Fruit fly (Drosophila melanogaster) whole organism, prepupa: ENCODE measurements around the gene CG42570.

Experiments used
- CG10631 ChIP-seq: fragments of 200-800 bp; sonication (Bioruptor generic); optimal IDR thresholded peaks from 2 replicates; lab custom pipeline; 2016; ENCODE audit warnings: missing biosample characterization, missing genetic modification characterization
- CG11294 ChIP-seq: fragments of 200-800 bp; sonication (Bioruptor generic); IDR thresholded peaks from 2 replicates; pipeline ENCODE4 v1.3.6; 2022; ENCODE audit warnings: missing biosample characterization, missing genetic modification characterization
- CG15336 ChIP-seq: fragments of 200-800 bp; sonication (Bioruptor generic); IDR thresholded peaks from 2 replicates; pipeline ENCODE4 v1.3.6; 2022; ENCODE audit warnings: missing biosample characterization, missing genetic modification characterization
- CG16779 ChIP-seq: fragments of 200-800 bp; sonication (Bioruptor generic); optimal IDR thresholded peaks from 3 replicates; lab custom pipeline; 2017; ENCODE audit warnings: missing biosample characterization, mild to moderate bottlenecking, missing genetic modification characterization
- CG3032 ChIP-seq: fragments of 200-800 bp; optimal IDR thresholded peaks from 2 replicates; lab custom pipeline; 2019; ENCODE audit warnings: missing biosample characterization, mild to moderate bottlenecking, missing genetic modification characterization, moderate library complexity
- CG32006 ChIP-seq: fragments of 200-800 bp; sonication (Bioruptor generic); optimal IDR thresholded peaks from 3 replicates; lab custom pipeline; 2017; ENCODE audit warnings: missing biosample characterization, mild to moderate bottlenecking, missing genetic modification characterization
- CG3919 ChIP-seq: fragments of 200-800 bp; sonication (Bioruptor generic); optimal IDR thresholded peaks from 3 replicates; lab custom pipeline; 2016; ENCODE audit warnings: missing biosample characterization, missing genetic modification characterization
- CG4318 ChIP-seq: fragments of 200-800 bp; sonication (Bioruptor generic); optimal IDR thresholded peaks from 3 replicates; lab custom pipeline; 2017; ENCODE audit warnings: missing biosample characterization, mild to moderate bottlenecking, missing genetic modification characterization
- CG6163 ChIP-seq: fragments of 200-800 bp; sonication (Bioruptor generic); IDR thresholded peaks from 3 replicates; pipeline ENCODE4 v1.3.6; 2022; ENCODE audit warnings: missing biosample characterization, missing genetic modification characterization
- CG6276 ChIP-seq: fragments of 200-800 bp; sonication (Bioruptor generic); optimal IDR thresholded peaks from 2 replicates; lab custom pipeline; 2017; ENCODE audit warnings: missing biosample characterization, mild to moderate bottlenecking, missing genetic modification characterization
- CG6792 ChIP-seq: fragments of 200-800 bp; sonication (Bioruptor generic); optimal IDR thresholded peaks from 3 replicates; lab custom pipeline; 2016; ENCODE audit warnings: missing biosample characterization, missing genetic modification characterization
- CG6808 ChIP-seq: fragments of 200-800 bp; sonication (Bioruptor generic); optimal IDR thresholded peaks from 3 replicates; lab custom pipeline; 2017; ENCODE audit warnings: missing biosample characterization, missing genetic modification characterization, mild to moderate bottlenecking, moderate library complexity, missing genetic modification reagents
- CG8119 ChIP-seq: fragments of 200-800 bp; sonication (Bioruptor generic); IDR thresholded peaks from 3 replicates; pipeline ENCODE4 v1.3.6; 2022; ENCODE audit warnings: missing biosample characterization, missing genetic modification characterization
- CG8319 ChIP-seq: fragments of 200-800 bp; sonication (Bioruptor generic); optimal IDR thresholded peaks from 3 replicates; lab custom pipeline; 2016; ENCODE audit warnings: missing biosample characterization, missing genetic modification characterization
- Eip75B ChIP-seq: fragments of 200-800 bp; sonication (Bioruptor generic); optimal IDR thresholded peaks from 3 replicates; lab custom pipeline; 2016; ENCODE audit warnings: missing biosample characterization, missing genetic modification characterization
- Eip78C ChIP-seq: fragments of 200-800 bp; sonication (Bioruptor generic); peaks from one replicate; lab custom pipeline; 2016; ENCODE audit warnings: missing biosample characterization, missing genetic modification characterization
- Eip93F ChIP-seq: fragments of 200-800 bp; sonication (Bioruptor generic); optimal IDR thresholded peaks from 2 replicates; lab custom pipeline; 2016; ENCODE audit warnings: missing biosample characterization, mild to moderate bottlenecking, missing genetic modification characterization
- Ets21C ChIP-seq: fragments of 200-800 bp; sonication (Bioruptor generic); optimal IDR thresholded peaks from 3 replicates; lab custom pipeline; 2016; ENCODE audit warnings: missing biosample characterization, missing genetic modification characterization
- Ets96B ChIP-seq: fragments of 200-800 bp; optimal IDR thresholded peaks from 2 replicates; lab custom pipeline; 2019; ENCODE audit warnings: missing biosample characterization, mild to moderate bottlenecking, missing genetic modification characterization, moderate library complexity
- Gug ChIP-seq: fragments of 200-800 bp; sonication (Bioruptor generic); IDR thresholded peaks from 2 replicates; pipeline ENCODE4 v1.3.6; 2022; ENCODE audit warnings: missing biosample characterization, missing genetic modification characterization
- Hr4 ChIP-seq: fragments of 200-800 bp; sonication (Bioruptor generic); optimal IDR thresholded peaks from 3 replicates; lab custom pipeline; 2016; ENCODE audit warnings: missing biosample characterization, missing genetic modification characterization
- Lpt ChIP-seq: fragments of 200-800 bp; sonication (Bioruptor generic); optimal IDR thresholded peaks from 3 replicates; lab custom pipeline; 2016; ENCODE audit warnings: missing biosample characterization, missing genetic modification characterization
- Met ChIP-seq: fragments of 200-800 bp; sonication (Bioruptor generic); optimal IDR thresholded peaks from 3 replicates; lab custom pipeline; 2016; ENCODE audit warnings: missing biosample characterization, missing genetic modification characterization
- OdsH ChIP-seq: fragments of 200-800 bp; sonication (Bioruptor generic); optimal IDR thresholded peaks from 3 replicates; lab custom pipeline; 2016; ENCODE audit warnings: missing biosample characterization, missing genetic modification characterization
- Sox15 ChIP-seq: fragments of 200-800 bp; sonication (Bioruptor generic); optimal IDR thresholded peaks from 3 replicates; lab custom pipeline; 2016; ENCODE audit warnings: missing biosample characterization, missing genetic modification characterization
- achi ChIP-seq: fragments of 200-800 bp; sonication (Bioruptor generic); optimal IDR thresholded peaks from 3 replicates; lab custom pipeline; 2016; ENCODE audit warnings: missing biosample characterization, missing genetic modification characterization
- dac ChIP-seq: fragments of 200-800 bp; sonication (Bioruptor generic); optimal IDR thresholded peaks from 2 replicates; lab custom pipeline; 2017; ENCODE audit warnings: missing biosample characterization, mild to moderate bottlenecking, missing genetic modification characterization
- eg ChIP-seq: fragments of 200-800 bp; sonication (Bioruptor generic); IDR thresholded peaks from 3 replicates; pipeline ENCODE4 v1.3.6; 2022; ENCODE audit warnings: missing biosample characterization, missing genetic modification characterization
- esn ChIP-seq: fragments of 200-800 bp; sonication (Bioruptor generic); optimal IDR thresholded peaks from 2 replicates; lab custom pipeline; 2016; ENCODE audit warnings: missing biosample characterization, mild to moderate bottlenecking, missing genetic modification characterization, moderate library complexity
- fkh ChIP-seq: fragments of 200-800 bp; sonication (Bioruptor generic); optimal IDR thresholded peaks from 3 replicates; lab custom pipeline; 2017; ENCODE audit warnings: missing biosample characterization, mild to moderate bottlenecking, missing genetic modification characterization, moderate library complexity
- net ChIP-seq: fragments of 200-800 bp; sonication (Bioruptor generic); optimal IDR thresholded peaks from 3 replicates; lab custom pipeline; 2016; ENCODE audit warnings: missing biosample characterization, missing genetic modification characterization
- pdm3 ChIP-seq: fragments of 200-800 bp; sonication (Bioruptor generic); optimal IDR thresholded peaks from 3 replicates; lab custom pipeline; 2016; ENCODE audit warnings: missing biosample characterization, missing genetic modification characterization
- salr ChIP-seq, 2 experiments: fragments of 200-800 bp; sonication (Bioruptor generic); optimal IDR thresholded peaks; 3 replicates each; lab custom pipeline; 2016 to 2018; ENCODE audit warnings: missing biosample characterization in 2 of 2, missing genetic modification characterization in 2 of 2, mild to moderate bottlenecking in 1 of 2
- ss ChIP-seq, 2 experiments: fragments of 200-800 bp; sonication (Bioruptor generic); optimal IDR thresholded peaks; 2 replicates in 1 of 2; 3 replicates in 1 of 2; lab custom pipeline; 2017 to 2018; ENCODE audit warnings: mild to moderate bottlenecking in 2 of 2, missing biosample characterization in 2 of 2, missing genetic modification characterization in 2 of 2, moderate library complexity in 1 of 2
- vri ChIP-seq: fragments of 200-800 bp; sonication (Bioruptor generic); optimal IDR thresholded peaks from 3 replicates; lab custom pipeline; 2016; ENCODE audit warnings: missing biosample characterization, mild to moderate bottlenecking, missing genetic modification characterization

The CG42570 gene

DNA sequence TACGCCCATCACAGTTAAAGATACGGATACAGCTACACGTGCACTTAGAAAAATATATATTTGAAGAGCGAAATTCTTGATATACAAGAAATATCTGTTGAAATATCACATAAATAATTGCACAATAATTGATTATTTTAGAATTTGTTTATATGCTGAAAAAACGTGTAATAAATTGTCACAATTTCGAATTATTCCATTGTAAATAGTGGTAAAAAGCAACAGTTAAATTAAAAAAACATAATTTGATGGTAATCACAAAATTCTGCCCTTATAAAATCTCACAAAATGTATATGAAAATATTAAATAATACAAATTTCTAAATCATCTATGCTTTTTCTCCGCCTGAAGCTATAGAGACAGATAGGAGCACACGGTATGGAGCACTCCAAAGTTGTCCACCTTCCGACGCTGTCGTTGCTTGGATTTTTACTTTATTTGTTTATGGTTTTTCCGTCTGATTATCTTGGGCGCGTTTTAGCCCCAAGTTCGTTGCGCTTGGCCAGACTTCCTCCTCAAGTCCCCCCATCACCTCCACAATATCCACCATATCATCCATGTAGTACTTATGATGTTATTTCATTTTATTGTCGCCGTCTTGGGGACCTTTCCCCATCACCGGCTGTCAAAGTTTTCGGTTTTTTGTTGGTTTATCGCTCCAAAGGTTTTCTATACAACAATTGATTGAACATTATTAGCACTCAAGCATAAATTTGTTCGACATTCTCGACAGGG is 13.2 kb upstream of the CG42570 start (continued):
- TF ChIP-seq CG6808 (GFP tag; lab: Kevin White, UChicago), result peak; percentile 42
- TF ChIP-seq Eip78C, result peak; percentile 81
- TF ChIP-seq achi (GFP tag; lab: Kevin White, UChicago), result peak; percentile 73
- peak; percentile 12 for TF ChIP-seq CG6792 (GFP tag; lab: Kevin White, UChicago)
- TF ChIP-seq CG6276, result peak; percentile 38
- peak; percentile 9 for TF ChIP-seq Sox15 (GFP tag; lab: Kevin White, UChicago)
- TF ChIP-seq vri, result peak; percentile 20
- no peak for TF ChIP-seq CG16779
- TF ChIP-seq Hr4 (GFP tag; lab: Kevin White, UChicago), result peak; percentile 55

DNA sequence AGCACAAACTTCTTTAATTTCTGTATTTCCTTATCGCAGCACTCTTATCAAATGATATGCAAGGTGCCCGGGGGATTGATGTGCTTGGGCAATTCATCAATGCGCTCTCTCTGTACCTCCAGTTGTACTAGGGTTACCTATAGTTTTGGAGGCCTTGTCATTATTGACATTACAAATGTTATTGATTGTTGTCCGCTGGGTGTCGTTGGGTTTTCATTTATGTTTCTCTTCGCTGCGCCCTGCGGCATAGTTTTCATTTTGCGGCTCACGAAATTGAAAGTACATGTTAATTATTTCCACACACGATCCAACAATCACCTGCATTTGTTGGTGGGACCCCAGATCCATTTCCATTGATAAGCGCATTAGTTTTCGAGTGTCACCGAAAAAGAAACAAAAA is 11.4 kb upstream of the CG42570 start:
- TF ChIP-seq CG8319 (GFP tag; lab: Kevin White, UChicago) (no peak), fkh (peak; percentile 70)

DNA sequence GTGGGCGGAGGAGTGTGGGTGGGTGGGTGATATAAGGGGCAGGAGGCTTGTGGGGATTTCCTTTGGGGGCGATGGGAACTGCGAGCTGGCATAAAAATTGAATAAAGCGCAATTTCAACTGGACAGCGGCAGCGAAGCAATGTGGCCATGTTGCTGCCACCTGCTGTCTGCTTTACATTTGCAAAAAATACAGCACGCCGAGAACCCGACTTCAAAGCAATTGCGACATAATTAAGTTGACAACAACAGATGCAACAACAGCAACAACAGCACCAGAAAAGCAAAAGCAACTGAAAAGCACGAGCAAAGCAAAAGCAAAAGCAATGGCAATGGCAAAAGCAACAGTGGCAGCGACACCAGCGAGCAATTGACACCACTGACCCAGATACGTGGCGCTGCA is 9.5 kb upstream of the CG42570 start:
- no peak for TF ChIP-seq fkh
- no peak for TF ChIP-seq Ets21C (GFP tag; lab: Kevin White, UChicago)
- TF ChIP-seq Hr4 (GFP tag; lab: Kevin White, UChicago), result no peak
- no peak for TF ChIP-seq salr (GFP tag; optimal IDR thresholded peaks at IDR 0.05; lab: Kevin White, UChicago)
- TF ChIP-seq CG3919 (GFP tag; lab: Kevin White, UChicago), result no peak
- TF ChIP-seq esn (GFP tag; lab: Kevin White, UChicago), result no peak
- TF ChIP-seq Eip75B (GFP tag; lab: Kevin White, UChicago), result no peak
- TF ChIP-seq, all 60 proteins: peak for 0

DNA sequence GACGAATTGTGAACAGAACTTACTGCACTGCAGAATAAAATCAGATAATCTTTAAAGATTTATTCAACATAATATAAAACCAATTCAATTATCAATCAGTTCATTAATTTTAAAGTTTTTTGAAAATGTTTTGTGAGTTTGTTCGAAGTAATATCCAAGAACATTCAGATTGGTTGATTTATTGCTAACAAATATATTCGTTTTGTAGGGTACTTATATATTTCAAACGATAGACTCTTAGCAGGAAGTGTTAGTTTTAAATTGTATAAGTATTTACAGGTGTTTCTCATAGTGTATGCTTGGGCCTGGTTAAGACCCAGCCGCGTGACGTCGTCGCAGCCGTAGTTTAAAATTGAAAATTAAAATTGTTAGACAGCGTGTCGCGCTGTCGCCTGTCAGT is 9.0 kb upstream of the CG42570 start:
- TF ChIP-seq dac (peak; percentile 31), Met (GFP tag; lab: Kevin White, UChicago) (no peak), ss (GFP tag; optimal IDR thresholded peaks at IDR 0.05; lab: Kevin White, UChicago) (no peak), CG3919 (GFP tag; lab: Kevin White, UChicago) (peak; percentile 16), net (peak; percentile 35), Eip75B (GFP tag; lab: Kevin White, UChicago) (no peak), Gug (GFP tag; lab: Robert Waterston, UW) (peak; percentile 47), Eip93F (no peak), CG6163 (peak; percentile 54; the same call in 1 of the 3 replicates), Ets96B (no peak), Lpt (GFP tag; lab: Kevin White, UChicago) (peak; percentile 37), eg (GFP tag; lab: Robert Waterston, UW) (peak; percentile 79), CG3032 (tag; lab: Kevin White, UChicago) (no peak), CG4318 (GFP tag; lab: Kevin White, UChicago) (peak; percentile 61), CG15336 (GFP tag; lab: Robert Waterston, UW) (peak; percentile 72), CG6808 (GFP tag; lab: Kevin White, UChicago) (no peak), salr (GFP tag; optimal IDR thresholded peaks at IDR 0.05; lab: Kevin White, UChicago) (peak in 1 of 2 experiments; percentile 28), achi (GFP tag; lab: Kevin White, UChicago) (peak; percentile 31), vri (no peak), CG6276 (peak; percentile 82), Hr4 (GFP tag; lab: Kevin White, UChicago) (peak; percentile 60), Eip78C (peak; percentile 69), Sox15 (GFP tag; lab: Kevin White, UChicago) (no peak), CG32006 (peak; percentile 85), CG11294 (GFP tag; lab: Robert Waterston, UW) (peak; percentile 57; the same call in 1 of the 2 replicates), CG10631 (GFP tag; lab: Kevin White, UChicago) (peak; percentile 20), pdm3 (GFP tag; lab: Kevin White, UChicago) (peak; percentile 30), OdsH (GFP tag; lab: Kevin White, UChicago) (peak; percentile 49), CG8119 (GFP tag; lab: Robert Waterston, UW) (peak; percentile 64; the same call in 2 of the 3 replicates)
